Worm (Caenorhabditis elegans): ENCODE measurements around the gene str-6.
"Not testable (repeated sequence)": the region's sequence is repeated elsewhere in the genome, so short reads cannot be mapped to it uniquely, and the experiment has no call there.

DNA sequence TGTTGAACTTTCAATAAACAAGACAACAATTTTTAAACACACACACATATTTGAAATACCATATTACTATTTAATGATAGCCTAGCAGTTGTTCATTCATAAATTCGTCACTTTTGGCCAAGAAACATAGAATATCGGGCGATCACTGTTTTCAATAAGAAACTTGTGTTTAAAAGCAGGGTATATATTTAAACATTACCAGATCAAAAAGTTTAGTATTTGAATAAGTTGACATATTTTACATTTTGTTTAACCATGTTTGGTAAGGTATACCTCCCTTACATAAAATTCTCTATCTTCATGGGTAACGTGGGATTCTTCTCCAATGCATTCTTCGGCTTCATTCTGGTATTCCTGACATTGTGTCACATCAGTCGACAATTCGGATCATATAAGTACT is 4.7 kb upstream of the str-6 start, which contains the start of gene str-8:
- not testable (repeated sequence) for TF ChIP-seq hlh-8 (tag; optimal IDR thresholded peaks at IDR 0.05); unc-3 (GFP tag; conservative IDR thresholded peaks at IDR 0.05); unc-3 (tag; optimal IDR thresholded peaks at IDR 0.05); pqm-1 (tag; optimal IDR thresholded peaks at IDR 0.05); zip-5 (tag; optimal IDR thresholded peaks at IDR 0.05); Y22D7AL.16 (tag; optimal IDR thresholded peaks at IDR 0.05); elt-2 (tag; optimal IDR thresholded peaks at IDR 0.05); ceh-31 (tag; optimal IDR thresholded peaks at IDR 0.05); ceh-30 (tag; optimal IDR thresholded peaks at IDR 0.05); ceh-18 (tag; optimal IDR thresholded peaks at IDR 0.05); nhr-11 (tag; optimal IDR thresholded peaks at IDR 0.05)

Measured in whole organism, late embryonic.